Worm (Caenorhabditis elegans): ENCODE results near the gene srj-14.

Gene srj-14

ce11 chrV:7416569-7416968 is 47.1 kb downstream of the srj-14 start:
- TF ChIP-seq fax-1 (tag; optimal IDR thresholded peaks at IDR 0.05) (no peak), sox-2 (GFP tag; IDR thresholded peaks at IDR 0.05) (no peak), ceh-31 (tag; optimal IDR thresholded peaks at IDR 0.05) (no peak), ama-1 (optimal IDR thresholded peaks at IDR 0.05) (no peak), hlh-13 (GFP tag; optimal IDR thresholded peaks at IDR 0.05) (no peak), lin-11 (tag; optimal IDR thresholded peaks at IDR 0.05) (no peak), ceh-9 (tag; optimal IDR thresholded peaks at IDR 0.05) (no peak)

ce11 chrV:7417018-7417716 is 47.7 kb downstream of the srj-14 start, which contains the start of gene srw-67:
Gene srw-67, plus strand, starts transcription at chrV:7417660.
- TF ChIP-seq pag-3 (tag; optimal IDR thresholded peaks at IDR 0.05; ENCODE audit: borderline replicate concordance) (no peak), lim-6 (tag; optimal IDR thresholded peaks at IDR 0.05) (no peak), unc-86 (tag; optimal IDR thresholded peaks at IDR 0.05) (no peak), ceh-14 (tag; optimal IDR thresholded peaks at IDR 0.05) (no peak)

DNA sequence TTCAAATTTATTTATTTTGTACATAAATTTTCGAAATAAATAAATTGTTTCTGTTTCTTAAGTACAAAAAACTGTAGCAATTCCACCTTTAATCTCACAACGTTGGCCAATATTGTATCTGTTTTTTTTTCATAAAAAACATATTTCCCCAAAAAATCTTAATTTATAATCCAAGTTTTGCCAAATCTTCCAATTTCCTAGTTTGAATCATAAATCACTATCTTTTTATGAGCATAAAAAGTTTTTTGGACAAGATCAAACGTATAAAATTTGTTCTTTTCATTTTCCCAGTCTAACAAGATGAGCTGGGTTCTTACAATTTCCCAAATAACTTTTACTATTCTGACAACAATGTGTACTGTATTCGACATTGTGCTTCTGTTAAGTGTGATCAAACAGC is 50.7 kb downstream of the srj-14 start, which contains the start of gene srxa-4:
Gene srxa-4 (plus strand): TSS at position 301 of the 400 bp plus-strand sequence.
- no peak for TF ChIP-seq ets-4 (tag; optimal IDR thresholded peaks at IDR 0.05)
